Worm (Caenorhabditis elegans): ENCODE results near the gene spe-42.

The spe-42 gene

ce11 chrV:11764373-11764954 is 27.7 kb upstream of the spe-42 start, which contains the start of the genes F55A11.1 and syx-5 (continued):
- peak; percentile 78 to 79 for TF ChIP-seq lin-35 (GFP tag; optimal IDR thresholded peaks at IDR 0.05)
- peak; percentile 100 for TF ChIP-seq xbp-1 (tag; optimal IDR thresholded peaks at IDR 0.05)
- TF ChIP-seq swsn-7 (tag; optimal IDR thresholded peaks at IDR 0.05) = peak; percentile 96
- TF ChIP-seq mef-2 (tag; optimal IDR thresholded peaks at IDR 0.05) = no peak
- peak; percentile 52 for TF ChIP-seq fkh-10 (GFP tag; optimal IDR thresholded peaks at IDR 0.05)
- peak; percentile 90 for TF ChIP-seq egl-13 (tag; optimal IDR thresholded peaks at IDR 0.05)
- peak; percentile 93 for TF ChIP-seq mep-1 (tag; optimal IDR thresholded peaks at IDR 0.05)
- TF ChIP-seq nhr-12 (tag; optimal IDR thresholded peaks at IDR 0.05) = peak; percentile 14
- TF ChIP-seq C04F5.9 (tag; optimal IDR thresholded peaks at IDR 0.05) = peak; percentile 78
- no peak for TF ChIP-seq tlp-1 (tag; optimal IDR thresholded peaks at IDR 0.05)
- no peak for TF ChIP-seq aha-1 (tag; optimal IDR thresholded peaks at IDR 0.05)
- TF ChIP-seq egl-27 (tag; optimal IDR thresholded peaks at IDR 0.05) = no peak
- TF ChIP-seq ceh-82 (tag; optimal IDR thresholded peaks at IDR 0.05) = peak; percentile 34 to 64 (median 57)
- TF ChIP-seq snu-23 (GFP tag; optimal IDR thresholded peaks at IDR 0.05) = peak; percentile 97
- peak; percentile 97 for TF ChIP-seq lin-39 (tag; optimal IDR thresholded peaks at IDR 0.05)
- peak; percentile 95 for TF ChIP-seq nhr-19 (GFP tag; conservative IDR thresholded peaks at IDR 0.05)
- peak; percentile 89 for TF ChIP-seq ztf-4 (tag; optimal IDR thresholded peaks at IDR 0.05)
- TF ChIP-seq irx-1 (tag; optimal IDR thresholded peaks at IDR 0.05) = peak; percentile 98
- peak; percentile 83 for TF ChIP-seq nhr-11 (tag; optimal IDR thresholded peaks at IDR 0.05)
- peak; percentile 68 for TF ChIP-seq fos-1 (tag; optimal IDR thresholded peaks at IDR 0.05)
- TF ChIP-seq nhr-71 (tag; optimal IDR thresholded peaks at IDR 0.05) = peak; percentile 97
- peak; percentile 50 for TF ChIP-seq hpl-2 (GFP tag; optimal IDR thresholded peaks at IDR 0.05)
- TF ChIP-seq ceh-63 (GFP tag; optimal IDR thresholded peaks at IDR 0.05) = no peak
- TF ChIP-seq C16A3.4 (tag; optimal IDR thresholded peaks at IDR 0.05) = peak; percentile 50
- TF ChIP-seq jun-1 (tag; optimal IDR thresholded peaks at IDR 0.05) = peak; percentile 74
- TF ChIP-seq hlh-4 (tag; optimal IDR thresholded peaks at IDR 0.05) = no peak
- peak; percentile 86 for TF ChIP-seq aly-2 (tag; optimal IDR thresholded peaks at IDR 0.05)
- TF ChIP-seq unc-62 (GFP tag; optimal IDR thresholded peaks at IDR 0.05) = no peak
- TF ChIP-seq nhr-85 (tag) = peak; percentile 98
- TF ChIP-seq efl-3 (GFP tag; optimal IDR thresholded peaks at IDR 0.05) = peak; percentile 81
- peak; percentile 58 for TF ChIP-seq rnt-1 (tag; optimal IDR thresholded peaks at IDR 0.05)
- peak; percentile 81 for TF ChIP-seq snpc-4 (tag; optimal IDR thresholded peaks at IDR 0.05)
- peak; percentile 34 for TF ChIP-seq skn-1 (tag; optimal IDR thresholded peaks at IDR 0.05)
- TF ChIP-seq pax-3 (tag; optimal IDR thresholded peaks at IDR 0.05) = peak; percentile 88
- peak; percentile 69 for TF ChIP-seq lir-3 (tag; optimal IDR thresholded peaks at IDR 0.05; ENCODE audit: poor library complexity)
- TF ChIP-seq elt-2 (tag; optimal IDR thresholded peaks at IDR 0.05) = peak; percentile 83
- TF ChIP-seq fkh-8 (tag; optimal IDR thresholded peaks at IDR 0.05) = peak; percentile 91
- peak; percentile 50 for TF ChIP-seq nhr-237 (tag; optimal IDR thresholded peaks at IDR 0.05)
- no peak for TF ChIP-seq zag-1 (tag; optimal IDR thresholded peaks at IDR 0.05)
- TF ChIP-seq nhr-76 (tag; optimal IDR thresholded peaks at IDR 0.05) = no peak
- TF ChIP-seq lin-14 (GFP tag; optimal IDR thresholded peaks at IDR 0.05) = peak; percentile 99
- peak; percentile 22 for TF ChIP-seq F16B12.6 (tag; optimal IDR thresholded peaks at IDR 0.05)
- TF ChIP-seq ces-1 (GFP tag; optimal IDR thresholded peaks at IDR 0.05) = no peak
- TF ChIP-seq efl-1 (optimal IDR thresholded peaks at IDR 0.05) = peak; percentile 76 to 86
- TF ChIP-seq efl-1 (GFP tag; optimal IDR thresholded peaks at IDR 0.05 in 1 of 2) = peak; percentile 79 to 97
- peak; percentile 82 for TF ChIP-seq fkh-4 (tag; optimal IDR thresholded peaks at IDR 0.05; ENCODE audit: borderline replicate concordance)
- TF ChIP-seq pqm-1 (tag; optimal IDR thresholded peaks at IDR 0.05) = no peak
- peak; percentile 52 for TF ChIP-seq lin-15B (tag; optimal IDR thresholded peaks at IDR 0.05)
- no peak for TF ChIP-seq Y116A8C.19 (tag; optimal IDR thresholded peaks at IDR 0.05; ENCODE audit: borderline replicate concordance)
- TF ChIP-seq lsy-2 (tag; optimal IDR thresholded peaks at IDR 0.05) = peak; percentile 100
- TF ChIP-seq ceh-8 (GFP tag; optimal IDR thresholded peaks at IDR 0.05) = peak; percentile 92
- peak in 2 of 6 experiments; percentile 68 to 86 for TF ChIP-seq elt-3 (tag; optimal IDR thresholded peaks at IDR 0.05)
- no peak for TF ChIP-seq ama-1 (optimal IDR thresholded peaks at IDR 0.05)
